Fruit fly (Drosophila melanogaster): ENCODE results near the gene HDAC4.

HDAC4 gene

dm6 chrX:13277580-13278467, 7.6 kb downstream of the HDAC4 start:
- TF ChIP-seq Myc (optimal IDR thresholded peaks at IDR 0.05) = no peak
- TF ChIP-seq psq (optimal IDR thresholded peaks at IDR 0.05) = no peak
- TF ChIP-seq ttk (optimal IDR thresholded peaks at IDR 0.05) = no peak
- TF ChIP-seq h (optimal IDR thresholded peaks at IDR 0.05) = no peak

- TF ChIP-seq h (optimal IDR thresholded peaks at IDR 0.05) (no peak), insv (optimal IDR thresholded peaks at IDR 0.05) (no peak), ttk (optimal IDR thresholded peaks at IDR 0.05) (no peak), Sin3A (optimal IDR thresholded peaks at IDR 0.05) (no peak), psq (optimal IDR thresholded peaks at IDR 0.05) (no peak), Myc (optimal IDR thresholded peaks at IDR 0.05) (no peak)
Observed at dm6 chrX:13277148-13277547, 8.3 kb downstream of the HDAC4 start.

- no peak for TF ChIP-seq insv (optimal IDR thresholded peaks at IDR 0.05)
- no peak for TF ChIP-seq Myc (optimal IDR thresholded peaks at IDR 0.05)
- no peak for TF ChIP-seq h (optimal IDR thresholded peaks at IDR 0.05)
- TF ChIP-seq Sin3A (optimal IDR thresholded peaks at IDR 0.05) = no peak
- no peak for TF ChIP-seq ttk (optimal IDR thresholded peaks at IDR 0.05)
- TF ChIP-seq psq (optimal IDR thresholded peaks at IDR 0.05) = no peak
Observed at dm6 chrX:13276713-13277112, 8.7 kb downstream of the HDAC4 start.

dm6 chrX:13275139-13275538, 10.3 kb downstream of the HDAC4 start:
- TF ChIP-seq Myc (optimal IDR thresholded peaks at IDR 0.05) = no peak

- TF ChIP-seq Myc (optimal IDR thresholded peaks at IDR 0.05) = no peak
- no peak for TF ChIP-seq insv (optimal IDR thresholded peaks at IDR 0.05)
- TF ChIP-seq psq (optimal IDR thresholded peaks at IDR 0.05) = no peak
- no peak for TF ChIP-seq h (optimal IDR thresholded peaks at IDR 0.05)
- no peak for TF ChIP-seq Sin3A (optimal IDR thresholded peaks at IDR 0.05)
- no peak for TF ChIP-seq ttk (optimal IDR thresholded peaks at IDR 0.05)
Observed at dm6 chrX:13274429-13275095, 10.9 kb downstream of the HDAC4 start.

- TF ChIP-seq insv (optimal IDR thresholded peaks at IDR 0.05) = no peak
- TF ChIP-seq psq (optimal IDR thresholded peaks at IDR 0.05) = no peak
- TF ChIP-seq h (optimal IDR thresholded peaks at IDR 0.05) = no peak
- TF ChIP-seq Myc (optimal IDR thresholded peaks at IDR 0.05) = no peak
- no peak for TF ChIP-seq Sin3A (optimal IDR thresholded peaks at IDR 0.05)
- no peak for TF ChIP-seq ttk (optimal IDR thresholded peaks at IDR 0.05)
Observed at dm6 chrX:13273417-13273816, 12.0 kb downstream of the HDAC4 start.

dm6 chrX:13272676-13273233, 12.7 kb downstream of the HDAC4 start:
- TF ChIP-seq insv (optimal IDR thresholded peaks at IDR 0.05) (no peak), h (optimal IDR thresholded peaks at IDR 0.05) (no peak), Myc (optimal IDR thresholded peaks at IDR 0.05) (no peak)

dm6 chrX:13258757-13259067, 26.7 kb downstream of the HDAC4 start, which contains the start of gene comt:
TSS of gene comt (plus strand) at chrX:13259021.
- TF ChIP-seq psq (optimal IDR thresholded peaks at IDR 0.05) = no peak
- no peak for TF ChIP-seq h (optimal IDR thresholded peaks at IDR 0.05)
- TF ChIP-seq insv (optimal IDR thresholded peaks at IDR 0.05) = no peak
- TF ChIP-seq ttk (optimal IDR thresholded peaks at IDR 0.05) = no peak
- TF ChIP-seq Myc (optimal IDR thresholded peaks at IDR 0.05) = no peak
- TF ChIP-seq Sin3A (optimal IDR thresholded peaks at IDR 0.05) = no peak

dm6 chrX:13258048-13258756, 27.2 kb downstream of the HDAC4 start, which contains the start of the genes mew and CG15742:
TSS of gene mew (minus strand) at chrX:13258490.
TSS of gene CG15742 (minus strand) at chrX:13258495.
- no peak for TF ChIP-seq Sin3A (optimal IDR thresholded peaks at IDR 0.05)
- no peak for TF ChIP-seq h (optimal IDR thresholded peaks at IDR 0.05)
- TF ChIP-seq insv (optimal IDR thresholded peaks at IDR 0.05) = no peak
- TF ChIP-seq ttk (optimal IDR thresholded peaks at IDR 0.05) = no peak
- TF ChIP-seq psq (optimal IDR thresholded peaks at IDR 0.05) = no peak
- no peak for TF ChIP-seq Myc (optimal IDR thresholded peaks at IDR 0.05)

dm6 chrX:13256967-13257366, 28.5 kb downstream of the HDAC4 start:
- TF ChIP-seq psq (optimal IDR thresholded peaks at IDR 0.05) (no peak), Myc (optimal IDR thresholded peaks at IDR 0.05) (no peak), h (optimal IDR thresholded peaks at IDR 0.05) (no peak), ttk (optimal IDR thresholded peaks at IDR 0.05) (no peak), insv (optimal IDR thresholded peaks at IDR 0.05) (no peak), Sin3A (optimal IDR thresholded peaks at IDR 0.05) (no peak)

- TF ChIP-seq ttk (optimal IDR thresholded peaks at IDR 0.05) (no peak), Myc (optimal IDR thresholded peaks at IDR 0.05) (no peak), insv (optimal IDR thresholded peaks at IDR 0.05) (no peak), h (optimal IDR thresholded peaks at IDR 0.05) (no peak), Sin3A (optimal IDR thresholded peaks at IDR 0.05) (no peak), psq (optimal IDR thresholded peaks at IDR 0.05) (no peak)
Observed at dm6 chrX:13254442-13254841, 31.0 kb downstream of the HDAC4 start.
